Worm (Caenorhabditis elegans): ENCODE results near the gene tpan-1.

Gene tpan-1

ce11 chrV:20789105-20789504 is at the start of gene tpan-1:
TSS of gene tpan-1 (plus strand) at chrV:20789502.
- TF ChIP-seq T22C8.4 (GFP tag; IDR thresholded peaks at IDR 0.05): no peak
- TF ChIP-seq ztf-23 (GFP tag; IDR thresholded peaks at IDR 0.05): no peak
- no peak for TF ChIP-seq cog-1 (tag; optimal IDR thresholded peaks at IDR 0.05)
- no peak for TF ChIP-seq med-1 (GFP tag; optimal IDR thresholded peaks at IDR 0.05; ENCODE audit: insufficient read depth)

ce11 chrV:20744290-20744837 is 44.9 kb upstream of the tpan-1 start, which contains the start of gene dnj-25:
TSS of gene dnj-25 (minus strand) at chrV:20744346.
- TF ChIP-seq flt-1 (GFP tag; IDR thresholded peaks at IDR 0.05) (no peak), cog-1 (tag; optimal IDR thresholded peaks at IDR 0.05) (no peak), ztf-23 (GFP tag; IDR thresholded peaks at IDR 0.05) (no peak), med-1 (GFP tag; optimal IDR thresholded peaks at IDR 0.05; ENCODE audit: insufficient read depth) (no peak), tab-1 (GFP tag; IDR thresholded peaks at IDR 0.05) (no peak), ztf-29 (GFP tag; IDR thresholded peaks at IDR 0.05) (no peak), T22C8.4 (GFP tag; IDR thresholded peaks at IDR 0.05) (no peak), ref-1 (GFP tag; conservative IDR thresholded peaks at IDR 0.05) (no peak), klf-2 (GFP tag; conservative IDR thresholded peaks at IDR 0.05) (no peak)

- TF ChIP-seq T22C8.4 (GFP tag; IDR thresholded peaks at IDR 0.05) (no peak), med-1 (GFP tag; optimal IDR thresholded peaks at IDR 0.05; ENCODE audit: insufficient read depth) (no peak)
These were observed 44.0 kb upstream of the tpan-1 start for ce11 chrV:20745278-20745677.

ce11 chrV:20746805-20747204 is 42.5 kb upstream of the tpan-1 start:
- TF ChIP-seq T22C8.4 (GFP tag; IDR thresholded peaks at IDR 0.05): no peak
- TF ChIP-seq med-1 (GFP tag; optimal IDR thresholded peaks at IDR 0.05; ENCODE audit: insufficient read depth): no peak
- no peak for TF ChIP-seq ztf-23 (GFP tag; IDR thresholded peaks at IDR 0.05)
- no peak for TF ChIP-seq ztf-29 (GFP tag; IDR thresholded peaks at IDR 0.05)
- TF ChIP-seq cog-1 (tag; optimal IDR thresholded peaks at IDR 0.05): no peak
- TF ChIP-seq ref-1 (GFP tag; conservative IDR thresholded peaks at IDR 0.05): no peak

- no peak for TF ChIP-seq ref-1 (GFP tag; conservative IDR thresholded peaks at IDR 0.05)
- TF ChIP-seq med-1 (GFP tag; optimal IDR thresholded peaks at IDR 0.05; ENCODE audit: insufficient read depth): no peak
- TF ChIP-seq tab-1 (GFP tag; IDR thresholded peaks at IDR 0.05): no peak
- TF ChIP-seq T22C8.4 (GFP tag; IDR thresholded peaks at IDR 0.05): no peak
- no peak for TF ChIP-seq ztf-23 (GFP tag; IDR thresholded peaks at IDR 0.05)
- no peak for TF ChIP-seq cog-1 (tag; optimal IDR thresholded peaks at IDR 0.05)
- TF ChIP-seq ztf-29 (GFP tag; IDR thresholded peaks at IDR 0.05): no peak
- no peak for TF ChIP-seq klf-2 (GFP tag; conservative IDR thresholded peaks at IDR 0.05)
- TF ChIP-seq flt-1 (GFP tag; IDR thresholded peaks at IDR 0.05): no peak
These were observed 41.3 kb upstream of the tpan-1 start for ce11 chrV:20747964-20748363.

ce11 chrV:20749098-20749497 is 40.2 kb upstream of the tpan-1 start:
- no peak for TF ChIP-seq ztf-29 (GFP tag; IDR thresholded peaks at IDR 0.05)
- no peak for TF ChIP-seq cog-1 (tag; optimal IDR thresholded peaks at IDR 0.05)
- no peak for TF ChIP-seq tab-1 (GFP tag; IDR thresholded peaks at IDR 0.05)
- no peak for TF ChIP-seq flt-1 (GFP tag; IDR thresholded peaks at IDR 0.05)
- TF ChIP-seq med-1 (GFP tag; optimal IDR thresholded peaks at IDR 0.05; ENCODE audit: insufficient read depth): no peak
- TF ChIP-seq ref-1 (GFP tag; conservative IDR thresholded peaks at IDR 0.05): no peak
- TF ChIP-seq ztf-23 (GFP tag; IDR thresholded peaks at IDR 0.05): no peak
- no peak for TF ChIP-seq T22C8.4 (GFP tag; IDR thresholded peaks at IDR 0.05)
- no peak for TF ChIP-seq klf-2 (GFP tag; conservative IDR thresholded peaks at IDR 0.05)

ce11 chrV:20752609-20753102 is 36.6 kb upstream of the tpan-1 start, which contains the start of gene pha-4:
TSS of gene pha-4 (plus strand) at chrV:20753052.
- 0 out of 2 replicates have a peak, but pooled peaks have one; percentile 39 for TF ChIP-seq ztf-29 (GFP tag; IDR thresholded peaks at IDR 0.05)
- TF ChIP-seq flt-1 (GFP tag; IDR thresholded peaks at IDR 0.05): no peak
- no peak for TF ChIP-seq T22C8.4 (GFP tag; IDR thresholded peaks at IDR 0.05)
- no peak for TF ChIP-seq ref-1 (GFP tag; conservative IDR thresholded peaks at IDR 0.05)
- TF ChIP-seq klf-2 (GFP tag; conservative IDR thresholded peaks at IDR 0.05): no peak
- no peak for TF ChIP-seq ztf-23 (GFP tag; IDR thresholded peaks at IDR 0.05)
- no peak for TF ChIP-seq cog-1 (tag; optimal IDR thresholded peaks at IDR 0.05)
- no peak for TF ChIP-seq med-1 (GFP tag; optimal IDR thresholded peaks at IDR 0.05; ENCODE audit: insufficient read depth)

ce11 chrV:20753838-20754503 is 35.3 kb upstream of the tpan-1 start:
- TF ChIP-seq klf-2 (GFP tag; conservative IDR thresholded peaks at IDR 0.05) (no peak), T22C8.4 (GFP tag; IDR thresholded peaks at IDR 0.05) (no peak), ref-1 (GFP tag; conservative IDR thresholded peaks at IDR 0.05) (no peak), ztf-23 (GFP tag; IDR thresholded peaks at IDR 0.05) (no peak), ztf-29 (GFP tag; IDR thresholded peaks at IDR 0.05) (no peak), flt-1 (GFP tag; IDR thresholded peaks at IDR 0.05) (no peak), tab-1 (GFP tag; IDR thresholded peaks at IDR 0.05) (no peak), med-1 (GFP tag; optimal IDR thresholded peaks at IDR 0.05; ENCODE audit: insufficient read depth) (no peak), cog-1 (tag; optimal IDR thresholded peaks at IDR 0.05) (no peak)

- no peak for TF ChIP-seq klf-2 (GFP tag; conservative IDR thresholded peaks at IDR 0.05)
These were observed 33.8 kb upstream of the tpan-1 start for ce11 chrV:20755494-20755893.

ce11 chrV:20756385-20756996 is 32.8 kb upstream of the tpan-1 start:
- no peak for TF ChIP-seq klf-2 (GFP tag; conservative IDR thresholded peaks at IDR 0.05)
- TF ChIP-seq med-1 (GFP tag; optimal IDR thresholded peaks at IDR 0.05; ENCODE audit: insufficient read depth): no peak
- TF ChIP-seq cog-1 (tag; optimal IDR thresholded peaks at IDR 0.05): no peak
- TF ChIP-seq flt-1 (GFP tag; IDR thresholded peaks at IDR 0.05): no peak
- TF ChIP-seq ztf-29 (GFP tag; IDR thresholded peaks at IDR 0.05): no peak
- no peak for TF ChIP-seq tab-1 (GFP tag; IDR thresholded peaks at IDR 0.05)
- no peak for TF ChIP-seq ref-1 (GFP tag; conservative IDR thresholded peaks at IDR 0.05)
- TF ChIP-seq T22C8.4 (GFP tag; IDR thresholded peaks at IDR 0.05): no peak
- TF ChIP-seq ztf-23 (GFP tag; IDR thresholded peaks at IDR 0.05): no peak

All from whole organism, midembryonic.